Worm (Caenorhabditis elegans) whole organism, L4 larva: ENCODE measurements around the gene rfl-1.
A peak's percentile ranks its signal among the peaks of the same experiment; 100 is the strongest.

Experiments
- D1046.2 ChIP-seq: fragments of 200-800 bp; sonication (Bioruptor generic); IDR thresholded peaks from 2 replicates; pipeline ENCODE4 v1.3.6; 2022; ENCODE audit warnings: missing genetic modification characterization, missing compliant biosample characterization
- F10B5.3 ChIP-seq: sonication (generic microtip); optimal IDR thresholded peaks from 2 replicates; lab custom pipeline; 2016; ENCODE audit warnings: mild to moderate bottlenecking, missing genetic modification characterization, missing compliant biosample characterization
- F44E2.7 ChIP-seq: fragments of 200-800 bp; sonication (Bioruptor generic); IDR thresholded peaks from 2 replicates; pipeline ENCODE4 v2.1.2; 2022; ENCODE audit warnings: missing genetic modification characterization, missing compliant biosample characterization
- R02D3.7 ChIP-seq: fragments of 150-350 bp; sonication (generic microtip); optimal IDR thresholded peaks from 3 replicates; lab custom pipeline; 2014; ENCODE audit warnings: missing biosample characterization, missing genetic modification characterization
- T20F7.1 ChIP-seq: fragments of 200-800 bp; sonication (Bioruptor generic); optimal IDR thresholded peaks from 2 replicates; lab custom pipeline; 2018; ENCODE audit warnings: mild to moderate bottlenecking, missing genetic modification characterization, missing compliant biosample characterization
- Y105C5A.15 ChIP-seq: fragments of 200-800 bp; sonication (Bioruptor generic); IDR thresholded peaks from 2 replicates; pipeline ENCODE4 v1.3.6; 2022; ENCODE audit warnings: missing genetic modification characterization, missing compliant biosample characterization
- Y48G9A.11 ChIP-seq: fragments of 200-800 bp; sonication (Bioruptor generic); IDR thresholded peaks from 2 replicates; pipeline ENCODE4 v1.3.6; 2022; ENCODE audit warnings: missing genetic modification reagents, missing genetic modification characterization, missing compliant biosample characterization
- ZK337.2 ChIP-seq: fragments of 200-800 bp; sonication (Bioruptor generic); IDR thresholded peaks from 2 replicates; pipeline ENCODE4 v1.3.6; 2022; ENCODE audit warnings: missing genetic modification reagents, missing genetic modification characterization, missing compliant biosample characterization
- ZK546.5 ChIP-seq, 2 experiments: sonication (generic microtip); optimal IDR thresholded peaks; 2 replicates each; lab custom pipeline; 2017; ENCODE audit warnings: missing biosample characterization in 2 of 2, missing genetic modification characterization in 2 of 2
- aha-1 ChIP-seq: fragments of 150-350 bp; peaks from one replicate; lab custom pipeline; 2014; ENCODE audit warnings: missing biosample characterization, missing genetic modification characterization
- arid-1 ChIP-seq: fragments of 200-800 bp; sonication (Bioruptor generic); conservative IDR thresholded peaks from 2 replicates; pipeline ENCODE4 v1.3.6; 2022; ENCODE audit warnings: missing genetic modification reagents, missing genetic modification characterization, missing compliant biosample characterization
- attf-4 ChIP-seq: sonication (generic microtip); optimal IDR thresholded peaks from 3 replicates; lab custom pipeline; 2017; ENCODE audit warnings: missing biosample characterization, missing genetic modification characterization
- ceh-20 ChIP-seq: fragments of 200-800 bp; sonication (Bioruptor generic); IDR thresholded peaks from 2 replicates; pipeline ENCODE4 v1.3.6; 2022; ENCODE audit warnings: missing genetic modification reagents, missing genetic modification characterization, missing compliant biosample characterization
- ceh-28 ChIP-seq: fragments of 150-350 bp; optimal IDR thresholded peaks from 2 replicates; lab custom pipeline; 2014; ENCODE audit warnings: missing biosample characterization, missing genetic modification reagents, missing genetic modification characterization
- ceh-32 ChIP-seq: sonication (generic microtip); optimal IDR thresholded peaks from 2 replicates; lab custom pipeline; 2016; ENCODE audit warnings: mild to moderate bottlenecking, missing genetic modification characterization, missing compliant biosample characterization; ENCODE audit not compliant: poor library complexity
- daf-19 ChIP-seq: fragments of 200-800 bp; sonication (Bioruptor generic); conservative IDR thresholded peaks from 2 replicates; pipeline ENCODE4 v1.3.6; 2022; ENCODE audit warnings: missing genetic modification characterization, missing compliant biosample characterization
- dmd-9 ChIP-seq: fragments of 200-800 bp; sonication (Bioruptor generic); IDR thresholded peaks from 2 replicates; pipeline ENCODE4 v1.3.6; 2022; ENCODE audit warnings: missing genetic modification reagents, missing genetic modification characterization, missing compliant biosample characterization
- dpl-1 ChIP-seq: fragments of 150-350 bp; optimal IDR thresholded peaks from 2 replicates; lab custom pipeline; 2014; ENCODE audit warnings: missing biosample characterization, missing genetic modification reagents, missing genetic modification characterization
- dve-1 ChIP-seq: sonication (generic microtip); optimal IDR thresholded peaks from 2 replicates; lab custom pipeline; 2017; ENCODE audit warnings: antibody characterized with exemption, mild to moderate bottlenecking, missing genetic modification characterization, missing compliant biosample characterization; ENCODE audit not compliant: insufficient read depth
- egl-27 ChIP-seq: sonication (generic microtip); optimal IDR thresholded peaks from 3 replicates; lab custom pipeline; 2017; ENCODE audit warnings: missing biosample characterization, missing genetic modification reagents, missing genetic modification characterization
- fkh-10 ChIP-seq: fragments of 150-350 bp; optimal IDR thresholded peaks from 2 replicates; lab custom pipeline; 2014; ENCODE audit warnings: missing biosample characterization, missing genetic modification reagents, missing genetic modification characterization
- hlh-11 ChIP-seq: fragments of 200-800 bp; sonication (Bioruptor generic); optimal IDR thresholded peaks from 2 replicates; lab custom pipeline; 2018; ENCODE audit warnings: mild to moderate bottlenecking, missing genetic modification characterization, missing compliant biosample characterization
- hlh-30 ChIP-seq: sonication (generic microtip); optimal IDR thresholded peaks from 2 replicates; lab custom pipeline; 2017; ENCODE audit warnings: antibody characterized with exemption, mild to moderate bottlenecking, missing genetic modification characterization, missing compliant biosample characterization; ENCODE audit not compliant: insufficient read depth
- hmg-1.1 ChIP-seq: fragments of 200-800 bp; sonication (Bioruptor generic); IDR thresholded peaks from 2 replicates; pipeline ENCODE4 v1.3.6; 2022; ENCODE audit warnings: missing genetic modification reagents, missing genetic modification characterization, missing compliant biosample characterization
- lin-1 ChIP-seq: fragments of 200-800 bp; sonication (Bioruptor generic); IDR thresholded peaks from 2 replicates; pipeline ENCODE4 v1.3.6; 2022; ENCODE audit warnings: missing genetic modification reagents, missing genetic modification characterization, missing compliant biosample characterization
- lin-29 ChIP-seq: fragments of 200-800 bp; sonication (Bioruptor generic); IDR thresholded peaks from 2 replicates; pipeline ENCODE4 v1.3.6; 2022; ENCODE audit warnings: missing genetic modification reagents, missing genetic modification characterization, missing compliant biosample characterization
- lir-3 ChIP-seq: sonication (generic microtip); optimal IDR thresholded peaks from 2 replicates; lab custom pipeline; 2016; ENCODE audit warnings: mild to moderate bottlenecking, missing genetic modification characterization, missing compliant biosample characterization
- lsy-2 ChIP-seq, 2 experiments: fragments of 150-350 bp in 1 of 2; sonication (generic microtip) in 1 of 2; optimal IDR thresholded peaks; 2 replicates each; lab custom pipeline; 2014 to 2017; ENCODE audit warnings: missing biosample characterization in 2 of 2, missing genetic modification characterization in 2 of 2
- mep-1 ChIP-seq: fragments of 150-350 bp; sonication (generic microtip); optimal IDR thresholded peaks from 3 replicates; lab custom pipeline; 2014; ENCODE audit warnings: missing biosample characterization, missing genetic modification characterization
- mes-2 ChIP-seq: sonication (generic microtip); optimal IDR thresholded peaks from 2 replicates; lab custom pipeline; 2016; ENCODE audit warnings: missing genotype, mild to moderate bottlenecking, missing genetic modification characterization, missing compliant biosample characterization; ENCODE audit not compliant: poor library complexity, severe bottlenecking
- mxl-2 ChIP-seq: fragments of 200-800 bp; sonication (Bioruptor generic); conservative IDR thresholded peaks from 2 replicates; pipeline ENCODE4 v1.3.6; 2022; ENCODE audit warnings: missing genetic modification reagents, missing genetic modification characterization, missing compliant biosample characterization
- mxl-3 ChIP-seq: fragments of 200-800 bp; sonication (Bioruptor generic); optimal IDR thresholded peaks from 2 replicates; lab custom pipeline; 2018; ENCODE audit warnings: mild to moderate bottlenecking, missing genetic modification characterization, missing compliant biosample characterization
- nhr-111 ChIP-seq: fragments of 200-800 bp; sonication (Bioruptor generic); optimal IDR thresholded peaks from 2 replicates; lab custom pipeline; 2018; ENCODE audit warnings: mild to moderate bottlenecking, missing genetic modification characterization, missing compliant biosample characterization
- pha-4 ChIP-seq, 2 experiments: fragments of 150-350 bp in 1 of 2; fragments of 200-800 bp in 1 of 2; sonication (Bioruptor generic) in 1 of 2; IDR thresholded peaks in 1 of 2; optimal IDR thresholded peaks in 1 of 2; 2 replicates each; pipeline versions ENCODE4 v1.3.6 to Lab custom; 2014 to 2022; ENCODE audit warnings: missing genetic modification characterization in 2 of 2, missing genetic modification reagents in 2 of 2, missing biosample characterization in 1 of 2, missing compliant biosample characterization in 1 of 2
- pqm-1 ChIP-seq: sonication (generic microtip); optimal IDR thresholded peaks from 2 replicates; lab custom pipeline; 2017; ENCODE audit warnings: missing biosample characterization, missing genetic modification characterization
- saeg-2 ChIP-seq: fragments of 200-800 bp; sonication (Bioruptor generic); IDR thresholded peaks from 2 replicates; pipeline ENCODE4 v1.3.6; 2022; ENCODE audit warnings: missing genetic modification reagents, missing genetic modification characterization, missing compliant biosample characterization
- snpc-1.2 ChIP-seq: fragments of 200-800 bp; sonication (Bioruptor generic); IDR thresholded peaks from 2 replicates; pipeline ENCODE4 v1.3.6; 2022; ENCODE audit warnings: missing genetic modification reagents, missing genetic modification characterization, missing compliant biosample characterization
- snpc-4 ChIP-seq: fragments of 150-350 bp; optimal IDR thresholded peaks from 2 replicates; lab custom pipeline; 2014; ENCODE audit warnings: missing biosample characterization, missing genetic modification characterization
- tra-1 ChIP-seq: fragments of 200-800 bp; sonication (Bioruptor generic); IDR thresholded peaks from 2 replicates; pipeline ENCODE4 v1.3.6; 2022; ENCODE audit warnings: missing genetic modification reagents, missing genetic modification characterization, missing compliant biosample characterization
- unc-130 ChIP-seq: sonication (generic microtip); optimal IDR thresholded peaks from 2 replicates; lab custom pipeline; 2016; ENCODE audit warnings: missing genetic modification reagents, missing genetic modification characterization, missing compliant biosample characterization
- unc-62 ChIP-seq, 3 experiments: fragments of 150-350 bp in 1 of 3; sonication (generic microtip); optimal IDR thresholded peaks in 2 of 3; peaks in 1 of 3; 1 replicate in 1 of 3; 2 replicates in 2 of 3; lab custom pipeline; 2014 to 2017; ENCODE audit warnings: missing biosample characterization in 3 of 3, missing genetic modification characterization in 3 of 3, missing genetic modification reagents in 3 of 3, missing genotype in 1 of 3
- zfp-2 ChIP-seq: sonication (generic microtip); optimal IDR thresholded peaks from 2 replicates; lab custom pipeline; 2016; ENCODE audit warnings: mild to moderate bottlenecking, missing genetic modification characterization, missing compliant biosample characterization
- zfp-3 ChIP-seq: fragments of 200-800 bp; sonication (Bioruptor generic); conservative IDR thresholded peaks from 2 replicates; pipeline ENCODE4 v1.3.6; 2022; ENCODE audit warnings: missing genetic modification reagents, missing genetic modification characterization, missing compliant biosample characterization
- zip-2 ChIP-seq: fragments of 150-350 bp; optimal IDR thresholded peaks from 2 replicates; lab custom pipeline; 2014; ENCODE audit warnings: missing biosample characterization, missing genetic modification characterization
- ztf-11 ChIP-seq: fragments of 150-350 bp; optimal IDR thresholded peaks from 2 replicates; lab custom pipeline; 2014; ENCODE audit warnings: missing biosample characterization, missing genetic modification characterization

Gene rfl-1

ce11 chrIII:7021156-7021637, at the start of gene rfl-1:
Gene rfl-1 (plus strand): TSS chrIII:7021206.
- TF ChIP-seq mes-2 (tag; lab: Kevin White, UChicago) = peak; percentile 65
- no peak for TF ChIP-seq lir-3 (tag; lab: Kevin White, UChicago)
- TF ChIP-seq lsy-2 (tag; optimal IDR thresholded peaks at IDR 0.05; lab: Kevin White, UChicago) = peak in 1 of 2 experiments; percentile 83
- peak; percentile 67 for TF ChIP-seq dpl-1 (GFP tag; lab: Kevin White, UChicago)
- TF ChIP-seq T20F7.1 (GFP tag; lab: Kevin White, UChicago) = peak; percentile 97
- TF ChIP-seq unc-62 (GFP tag; optimal IDR thresholded peaks at IDR 0.05 in 1 of 2; lab: Kevin White, UChicago) = peak in 1 of 2 experiments; percentile 81
- no peak for TF ChIP-seq unc-62 (tag; optimal IDR thresholded peaks at IDR 0.05; lab: Kevin White, UChicago)
- peak; percentile 40 for TF ChIP-seq dve-1 (tag; lab: Kevin White, UChicago)
- peak; percentile 2 for TF ChIP-seq hlh-11 (tag; lab: Kevin White, UChicago)
- peak; percentile 25; the same call in 1 of the 2 replicates for TF ChIP-seq hmg-1.1 (GFP tag; lab: Robert Waterston, UW)
- peak; percentile 67 for TF ChIP-seq R02D3.7 (tag; lab: Kevin White, UChicago)
- peak; percentile 19 for TF ChIP-seq mep-1 (tag; lab: Kevin White, UChicago)
- peak; percentile 98 for TF ChIP-seq Y48G9A.11 (GFP tag; lab: Robert Waterston, UW)
- TF ChIP-seq mxl-2 (GFP tag; lab: Robert Waterston, UW) = no peak
- TF ChIP-seq F10B5.3 (tag; lab: Kevin White, UChicago) = no peak

DNA sequence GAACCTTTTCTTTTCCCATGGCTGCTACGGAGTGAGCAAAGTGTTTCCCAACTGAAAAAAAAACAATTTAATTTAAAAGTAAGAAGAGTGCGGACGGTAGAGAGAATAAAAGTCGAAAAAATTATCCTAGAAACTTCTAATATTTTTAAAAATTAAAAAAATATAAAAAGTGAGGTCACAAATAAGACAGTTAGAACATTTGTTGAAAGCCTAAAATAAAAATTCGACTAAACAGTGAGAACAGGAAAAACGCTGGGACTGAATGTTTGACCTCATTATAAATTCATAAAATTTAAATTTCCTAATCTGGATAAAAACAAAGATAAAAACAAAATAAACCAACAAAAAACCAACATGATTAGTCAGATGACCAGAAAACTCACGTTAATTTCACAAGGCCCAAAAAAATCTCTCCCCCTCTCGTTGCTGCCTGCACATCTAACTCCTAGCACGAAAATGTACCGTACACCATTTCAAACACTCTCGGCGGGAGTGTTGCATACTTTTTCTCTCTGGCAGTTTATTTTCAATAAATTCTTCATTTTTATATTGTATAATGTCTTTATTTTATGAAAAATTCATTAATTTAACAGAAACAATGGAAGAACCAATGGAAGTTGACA, 49.2 kb upstream of the rfl-1 start, which contains the start of the genes eef-1A.1 and rfc-4:
eef-1A.1 (minus strand) TSS at position 51 of the 623 bp plus-strand sequence.
rfc-4 (plus strand) TSS at position 592 of the 623 bp plus-strand sequence.
- TF ChIP-seq nhr-111 (no peak), aha-1 (tag; lab: Kevin White, UChicago) (peak; percentile 99), attf-4 (tag; lab: Kevin White, UChicago) (no peak), mxl-2 (GFP tag; lab: Robert Waterston, UW) (no peak), R02D3.7 (tag; lab: Kevin White, UChicago) (peak; percentile 11), lin-1 (GFP tag; lab: Robert Waterston, UW) (peak; percentile 75), zfp-3 (peak; percentile 81), F44E2.7 (no peak), pqm-1 (tag; lab: Kevin White, UChicago) (peak; percentile 41), unc-62 (GFP tag; optimal IDR thresholded peaks at IDR 0.05 in 1 of 2; lab: Kevin White, UChicago) (peak in 1 of 2 experiments; percentile 99), unc-62 (tag; optimal IDR thresholded peaks at IDR 0.05; lab: Kevin White, UChicago) (no peak), fkh-10 (GFP tag; lab: Kevin White, UChicago) (peak; percentile 96), pha-4 (GFP tag; IDR thresholded peaks at IDR 0.05; lab: Robert Waterston, UW) (peak; percentile 76), pha-4 (tag; optimal IDR thresholded peaks at IDR 0.05; lab: Kevin White, UChicago) (peak; percentile 99), ZK337.2 (GFP tag; lab: Robert Waterston, UW) (no peak), ceh-32 (tag; lab: Kevin White, UChicago) (no peak), unc-130 (GFP tag; lab: Kevin White, UChicago) (peak; percentile 87), D1046.2 (GFP tag; lab: Robert Waterston, UW) (no peak), dmd-9 (peak; percentile 81), Y48G9A.11 (GFP tag; lab: Robert Waterston, UW) (peak; percentile 77), arid-1 (peak; percentile 87), ZK546.5 (tag; optimal IDR thresholded peaks at IDR 0.05; lab: Kevin White, UChicago) (peak; percentile 79 to 99), ceh-28 (tag; lab: Kevin White, UChicago) (no peak), ceh-20 (GFP tag; lab: Robert Waterston, UW) (peak; percentile 85), egl-27 (tag; lab: Kevin White, UChicago) (no peak), saeg-2 (GFP tag; lab: Robert Waterston, UW) (no peak), hlh-30 (tag; lab: Kevin White, UChicago) (peak; percentile 100), mep-1 (tag; lab: Kevin White, UChicago) (peak; percentile 98), zfp-2 (tag; lab: Kevin White, UChicago) (peak; percentile 96), snpc-4 (tag; lab: Kevin White, UChicago) (no peak), ztf-11 (tag; lab: Kevin White, UChicago) (no peak), snpc-1.2 (GFP tag; lab: Robert Waterston, UW) (peak; percentile 47; the same call in 1 of the 2 replicates), tra-1 (GFP tag; lab: Robert Waterston, UW) (peak; percentile 36; the same call in 1 of the 2 replicates), mxl-3 (GFP tag; lab: Kevin White, UChicago) (peak; percentile 84), lin-29 (peak; percentile 65; the same call in 1 of the 2 replicates), daf-19 (GFP tag; lab: Robert Waterston, UW) (no peak), zip-2 (tag; lab: Kevin White, UChicago) (peak; percentile 71), Y105C5A.15 (no peak)
